Worm (Caenorhabditis elegans): ENCODE results near the gene F53B7.4.

DNA sequence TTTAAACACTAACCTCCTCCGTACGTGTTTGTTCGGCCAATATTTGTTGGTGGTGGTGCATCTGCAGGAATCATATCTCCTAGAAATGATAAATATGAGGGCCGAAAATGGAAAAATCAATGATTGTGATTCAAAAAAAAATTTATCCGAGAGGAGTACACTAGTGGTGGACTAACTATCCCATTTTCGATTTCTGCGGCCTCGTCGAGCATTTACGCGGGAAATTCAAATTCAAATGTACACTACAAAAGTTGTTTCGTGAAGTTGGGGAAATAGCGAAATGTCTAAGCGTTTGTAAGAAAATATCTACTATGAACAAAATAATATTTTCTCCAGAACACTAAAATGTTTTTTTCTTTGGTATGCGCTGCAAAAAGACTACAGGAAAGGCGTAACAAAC lies 27.0 kb upstream of the F53B7.4 start:
- TF ChIP-seq ztf-4 (tag; optimal IDR thresholded peaks at IDR 0.05) (no peak), snpc-4 (tag; optimal IDR thresholded peaks at IDR 0.05) (no peak), nhr-21 (tag; optimal IDR thresholded peaks at IDR 0.05) (no peak), ZK546.5 (tag; optimal IDR thresholded peaks at IDR 0.05) (no peak), lin-39 (tag; optimal IDR thresholded peaks at IDR 0.05) (no peak), alr-1 (tag; optimal IDR thresholded peaks at IDR 0.05) (no peak), nhr-10 (tag; optimal IDR thresholded peaks at IDR 0.05) (peak; percentile 16), nhr-12 (tag; optimal IDR thresholded peaks at IDR 0.05) (no peak), unc-39 (tag; optimal IDR thresholded peaks at IDR 0.05) (no peak), fos-1 (tag; optimal IDR thresholded peaks at IDR 0.05) (peak; percentile 24), elt-1 (tag; optimal IDR thresholded peaks at IDR 0.05) (no peak)

All from whole organism, L2 larva.